Worm (Caenorhabditis elegans): ENCODE results near the gene W07B8.4.

DNA sequence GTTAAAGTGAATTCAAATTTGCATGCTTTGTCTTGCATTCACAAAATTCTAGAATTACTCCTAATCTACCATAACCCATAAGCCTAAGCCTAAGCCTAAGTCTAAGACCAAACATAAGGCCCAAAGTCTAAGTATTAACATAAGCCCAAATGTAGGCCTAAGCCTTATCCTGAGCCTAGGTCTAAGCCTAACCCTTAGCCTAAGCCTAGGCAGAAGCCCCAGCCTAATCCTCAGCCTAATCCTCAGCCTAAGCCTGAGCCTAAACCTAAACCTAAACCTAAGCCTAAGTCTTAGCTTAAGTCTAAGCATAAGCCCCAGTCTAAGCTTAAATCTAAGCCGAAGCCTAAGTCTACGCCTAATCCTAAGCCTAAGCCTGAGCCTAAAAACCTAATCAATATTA lies 38.9 kb upstream of the W07B8.4 start:
- no peak for TF ChIP-seq zag-1 (tag; optimal IDR thresholded peaks at IDR 0.05)
- TF ChIP-seq lin-13 (GFP tag; optimal IDR thresholded peaks at IDR 0.05): no peak
- no peak for TF ChIP-seq lsy-2 (tag; optimal IDR thresholded peaks at IDR 0.05)
- no peak for TF ChIP-seq vab-15 (tag; optimal IDR thresholded peaks at IDR 0.05)
- TF ChIP-seq unc-130 (tag; optimal IDR thresholded peaks at IDR 0.05): no peak
- TF ChIP-seq sox-4 (tag; optimal IDR thresholded peaks at IDR 0.05): no peak
- no peak for TF ChIP-seq unc-86 (tag; optimal IDR thresholded peaks at IDR 0.05)
